Fruit fly (Drosophila melanogaster): ENCODE measurements around the gene CG44194.

CG44194 gene

dm6 chr3R:13012351-13012750 lies 14.8 kb upstream of the CG44194 start (continued):
- peak; percentile 27; the same call in 1 of the 2 replicates for TF ChIP-seq ssp (GFP tag; IDR thresholded peaks at IDR 0.05)
- TF ChIP-seq CoRest (tag; optimal IDR thresholded peaks at IDR 0.05), result peak; percentile 55
- TF ChIP-seq CG8290 (GFP tag; optimal IDR thresholded peaks at IDR 0.05), result no peak
- peak in 1 of 2 experiments; percentile 77 for TF ChIP-seq CG8290 (tag; optimal IDR thresholded peaks at IDR 0.05)
- TF ChIP-seq mld (GFP tag; IDR thresholded peaks at IDR 0.05; ENCODE audit: partially characterized antibody), result no peak
- TF ChIP-seq scrt (GFP tag; optimal IDR thresholded peaks at IDR 0.05), result peak; percentile 71
- TF ChIP-seq TFAM (GFP tag; optimal IDR thresholded peaks at IDR 0.05), result no peak
- TF ChIP-seq mirr (GFP tag; optimal IDR thresholded peaks at IDR 0.05), result peak; percentile 3
- peak; percentile 44 for TF ChIP-seq Hsf (GFP tag; optimal IDR thresholded peaks at IDR 0.05)
- TF ChIP-seq vfl (GFP tag; optimal IDR thresholded peaks at IDR 0.05), result peak; percentile 60
- TF ChIP-seq bab2 (GFP tag; optimal IDR thresholded peaks at IDR 0.05), result peak; percentile 68
- no peak for TF ChIP-seq Dref (GFP tag; IDR thresholded peaks at IDR 0.05)
- TF ChIP-seq CG4707 (GFP tag; optimal IDR thresholded peaks at IDR 0.05), result peak; percentile 43
- 0 out of 4 replicates have a peak, but pooled peaks have one; percentile 67 for TF ChIP-seq chinmo (GFP tag; IDR thresholded peaks at IDR 0.05; ENCODE audit: partially characterized antibody)
- no peak for TF ChIP-seq emc (GFP tag; optimal IDR thresholded peaks at IDR 0.05)
- no peak for TF ChIP-seq sna (GFP tag; IDR thresholded peaks at IDR 0.05; ENCODE audit: partially characterized antibody)
- TF ChIP-seq CG10462 (GFP tag; optimal IDR thresholded peaks at IDR 0.05), result no peak
- TF ChIP-seq CkIIα-i1 (GFP tag; IDR thresholded peaks at IDR 0.05), result no peak
- TF ChIP-seq Optix (GFP tag; IDR thresholded peaks at IDR 0.05), result peak; percentile 71; the same call in 2 of the 3 replicates
- TF ChIP-seq CG1529 (GFP tag; optimal IDR thresholded peaks at IDR 0.05), result no peak
- TF ChIP-seq CG7271 (tag; optimal IDR thresholded peaks at IDR 0.05), result no peak
- peak; percentile 73 for TF ChIP-seq disco-r (GFP tag; optimal IDR thresholded peaks at IDR 0.05)
- peak; percentile 23 for TF ChIP-seq trh (GFP tag; optimal IDR thresholded peaks at IDR 0.05)
- peak; percentile 0 for TF ChIP-seq fd64A (GFP tag; optimal IDR thresholded peaks at IDR 0.05)
- peak; percentile 78 for TF ChIP-seq zfh2 (GFP tag; optimal IDR thresholded peaks at IDR 0.05)
- no peak for TF ChIP-seq CG15073 (GFP tag; optimal IDR thresholded peaks at IDR 0.05)
- peak; percentile 41; the same call in 1 of the 2 replicates for TF ChIP-seq Oaz (GFP tag; IDR thresholded peaks at IDR 0.05)
- TF ChIP-seq CG4424 (GFP tag; optimal IDR thresholded peaks at IDR 0.05), result peak; percentile 18
- TF ChIP-seq bigmax (GFP tag; optimal IDR thresholded peaks at IDR 0.05), result peak; percentile 13
- peak; percentile 19 for TF ChIP-seq CG7556 (GFP tag; optimal IDR thresholded peaks at IDR 0.05)
- TF ChIP-seq CG18476 (GFP tag; optimal IDR thresholded peaks at IDR 0.05), result no peak
- TF ChIP-seq hkb (optimal IDR thresholded peaks at IDR 0.05), result no peak
- TF ChIP-seq hkb (GFP tag; IDR thresholded peaks at IDR 0.05), result peak; percentile 60
- TF ChIP-seq hb (GFP tag; IDR thresholded peaks at IDR 0.05; ENCODE audit: partially characterized antibody), result no peak
- no peak for TF ChIP-seq B-H2 (GFP tag; optimal IDR thresholded peaks at IDR 0.05)
- TF ChIP-seq dysf (GFP tag; IDR thresholded peaks at IDR 0.05), result peak; percentile 77
- TF ChIP-seq ab (GFP tag; optimal IDR thresholded peaks at IDR 0.05), result peak; percentile 31
- no peak for TF ChIP-seq CG10431 (GFP tag; optimal IDR thresholded peaks at IDR 0.05)
- no peak; the same call in 1 of the 2 replicates for TF ChIP-seq CG6272 (GFP tag; IDR thresholded peaks at IDR 0.05)
- no peak for TF ChIP-seq Lhr (GFP tag; optimal IDR thresholded peaks at IDR 0.05)
- peak; percentile 58 for TF ChIP-seq ERR (GFP tag; optimal IDR thresholded peaks at IDR 0.05)
- TF ChIP-seq ase (GFP tag; IDR thresholded peaks at IDR 0.05), result peak; percentile 69; the same call in 2 of the 3 replicates
- peak; percentile 39 for TF ChIP-seq MTF-1 (GFP tag; optimal IDR thresholded peaks at IDR 0.05; ENCODE audit: borderline replicate concordance)
- TF ChIP-seq MBD-R2 (GFP tag; IDR thresholded peaks at IDR 0.05), result peak; percentile 35; the same call in 1 of the 2 replicates
- peak; percentile 65 for TF ChIP-seq CG11247 (GFP tag; IDR thresholded peaks at IDR 0.05)
- peak; percentile 25 for TF ChIP-seq Fer3 (tag; optimal IDR thresholded peaks at IDR 0.05)
- peak; percentile 18 for TF ChIP-seq twi (tag; optimal IDR thresholded peaks at IDR 0.05)
- peak; percentile 51 to 79 for TF ChIP-seq Pdp1 (GFP tag; optimal IDR thresholded peaks at IDR 0.05)
- peak; percentile 42; the same call in 1 of the 2 replicates for TF ChIP-seq onecut (GFP tag; IDR thresholded peaks at IDR 0.05)
- TF ChIP-seq nerfin-2 (GFP tag; IDR thresholded peaks at IDR 0.05; ENCODE audit: partially characterized antibody), result no peak
- TF ChIP-seq CG16863 (GFP tag; optimal IDR thresholded peaks at IDR 0.05), result peak; percentile 52

Data from whole organism, embryonic.